Fruit fly (Drosophila melanogaster): Measurements from ENCODE around the gene Wnt4.

The Wnt4 gene

dm6 chr2L:7261989-7262388, 15.0 kb downstream of the Wnt4 start (continued):
- TF ChIP-seq ssp (GFP tag; IDR thresholded peaks at IDR 0.05) (peak; percentile 41; the same call in 1 of the 2 replicates), klu (GFP tag; IDR thresholded peaks at IDR 0.05) (no peak), ems (GFP tag; optimal IDR thresholded peaks at IDR 0.05) (peak; percentile 43), pita (GFP tag; optimal IDR thresholded peaks at IDR 0.05) (no peak), CG10321 (GFP tag; IDR thresholded peaks at IDR 0.05) (no peak), CG13296 (GFP tag; optimal IDR thresholded peaks at IDR 0.05) (no peak), CG18599 (GFP tag; optimal IDR thresholded peaks at IDR 0.05) (peak; percentile 46), zen (tag; optimal IDR thresholded peaks at IDR 0.05) (no peak), ab (GFP tag; optimal IDR thresholded peaks at IDR 0.05) (no peak), mld (GFP tag; IDR thresholded peaks at IDR 0.05; ENCODE audit: partially characterized antibody) (no peak), CG6683 (GFP tag; optimal IDR thresholded peaks at IDR 0.05) (no peak), CG7372 (GFP tag; IDR thresholded peaks at IDR 0.05) (no peak), nmo (GFP tag; optimal IDR thresholded peaks at IDR 0.05) (peak; percentile 63), btn (GFP tag; optimal IDR thresholded peaks at IDR 0.05) (no peak), aop (GFP tag; IDR thresholded peaks at IDR 0.05) (no peak), H15 (GFP tag; IDR thresholded peaks at IDR 0.05) (peak; percentile 46; the same call in 1 of the 3 replicates), CG8290 (GFP tag; optimal IDR thresholded peaks at IDR 0.05) (peak; percentile 1), CG8290 (tag; optimal IDR thresholded peaks at IDR 0.05) (peak in 1 of 2 experiments; percentile 11), sqz (GFP tag; optimal IDR thresholded peaks at IDR 0.05) (no peak), CG5245 (GFP tag; optimal IDR thresholded peaks at IDR 0.05) (peak; percentile 20), Poxn (GFP tag; IDR thresholded peaks at IDR 0.05) (no peak), Hsf (GFP tag; optimal IDR thresholded peaks at IDR 0.05) (no peak), CG12299 (tag; optimal IDR thresholded peaks at IDR 0.05) (peak; percentile 23), ash1 (GFP tag; optimal IDR thresholded peaks at IDR 0.05) (no peak), CG6854 (GFP tag; optimal IDR thresholded peaks at IDR 0.05) (no peak), Nf-YA (GFP tag; IDR thresholded peaks at IDR 0.05) (no peak), maf-S (GFP tag; optimal IDR thresholded peaks at IDR 0.05) (no peak), CG34376 (GFP tag; optimal IDR thresholded peaks at IDR 0.05) (no peak), CG8089 (GFP tag; optimal IDR thresholded peaks at IDR 0.05) (peak; percentile 47), CG15269 (tag; optimal IDR thresholded peaks at IDR 0.05) (peak; percentile 49), hth (optimal IDR thresholded peaks at IDR 0.05) (no peak), CG6765 (GFP tag; optimal IDR thresholded peaks at IDR 0.05) (no peak), CG15514 (GFP tag; optimal IDR thresholded peaks at IDR 0.05) (no peak), cas (GFP tag; IDR thresholded peaks at IDR 0.05) (no peak), CG10366 (GFP tag; IDR thresholded peaks at IDR 0.05) (peak; percentile 37), Neu2 (GFP tag; optimal IDR thresholded peaks at IDR 0.05; ENCODE audit: borderline replicate concordance) (no peak), Hey (tag; optimal IDR thresholded peaks at IDR 0.05) (no peak), Sin3A (optimal IDR thresholded peaks at IDR 0.05) (no peak), Asciz (GFP tag; optimal IDR thresholded peaks at IDR 0.05) (no peak), fd96Cb (tag; optimal IDR thresholded peaks at IDR 0.05) (peak; percentile 62), tap (tag; optimal IDR thresholded peaks at IDR 0.05) (peak; percentile 34), CG4328 (GFP tag; optimal IDR thresholded peaks at IDR 0.05) (no peak), Oaz (GFP tag; IDR thresholded peaks at IDR 0.05) (no peak), Elba2 (GFP tag; optimal IDR thresholded peaks at IDR 0.05) (no peak), Abd-B (GFP tag; optimal IDR thresholded peaks at IDR 0.05) (peak; percentile 20), phol (tag; optimal IDR thresholded peaks at IDR 0.05) (peak; percentile 70), lbe (GFP tag; optimal IDR thresholded peaks at IDR 0.05) (no peak), Dip3 (GFP tag; optimal IDR thresholded peaks at IDR 0.05) (no peak), ara (GFP tag; IDR thresholded peaks at IDR 0.05) (peak; percentile 56; the same call in 1 of the 2 replicates), CG31441 (GFP tag; IDR thresholded peaks at IDR 0.05) (peak; percentile 49), lola (GFP tag; optimal IDR thresholded peaks at IDR 0.05) (peak in 1 of 3 experiments; percentile 72), Doc3 (GFP tag; IDR thresholded peaks at IDR 0.05; ENCODE audit: partially characterized antibody) (no peak)

Measured in whole organism, embryonic.